Worm (Caenorhabditis elegans): ENCODE data around the gene F07F6.2.

F07F6.2 gene

DNA sequence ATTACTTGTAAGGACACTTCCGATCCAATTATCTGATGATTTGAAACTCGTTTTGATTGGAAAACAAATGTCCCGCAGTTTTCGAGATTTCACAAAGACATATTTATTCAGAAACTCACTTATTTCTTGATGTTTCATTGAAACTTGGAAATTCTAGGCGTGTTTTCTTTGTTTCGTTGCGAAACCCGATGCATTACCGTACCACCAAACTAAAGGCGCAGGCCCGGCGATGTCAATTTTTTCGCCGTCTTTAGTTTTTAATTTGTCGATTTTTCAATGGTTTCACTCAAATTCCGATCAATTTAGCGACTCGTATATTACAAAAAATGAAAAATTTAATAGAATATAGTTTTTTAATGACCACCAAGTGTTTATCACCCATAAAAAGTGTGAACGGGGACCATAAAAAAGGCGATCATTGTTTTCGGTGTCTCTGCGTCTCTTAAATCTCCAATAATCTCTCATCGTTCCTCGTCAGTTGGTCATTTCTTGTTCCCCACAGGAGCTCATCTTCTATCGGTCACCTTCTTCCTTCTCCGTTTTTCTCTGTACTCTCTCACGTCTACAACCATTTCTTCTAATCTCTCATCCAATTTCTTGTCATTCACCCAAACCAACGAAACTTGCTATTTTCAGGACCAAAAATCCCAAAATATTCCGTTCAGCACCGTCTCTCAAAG lies 35.9 kb downstream of the F07F6.2 start, which contains the start of gene clr-1:
TSS of gene clr-1 (plus strand) at position 630 of the 680 bp plus-strand sequence.
- no peak for TF ChIP-seq nhr-2 (tag; optimal IDR thresholded peaks at IDR 0.05)
- no peak for TF ChIP-seq sptf-1 (tag; optimal IDR thresholded peaks at IDR 0.05)
- TF ChIP-seq M03D4.4 (tag; optimal IDR thresholded peaks at IDR 0.05): no peak
- peak; percentile 27 for TF ChIP-seq unc-120 (tag; optimal IDR thresholded peaks at IDR 0.05; ENCODE audit: poor library complexity, severe bottlenecking)
- no peak for TF ChIP-seq nhr-28 (tag; optimal IDR thresholded peaks at IDR 0.05)
- TF ChIP-seq lin-32 (GFP tag; optimal IDR thresholded peaks at IDR 0.05): no peak
- peak; percentile 74 for TF ChIP-seq hlh-1 (tag; optimal IDR thresholded peaks at IDR 0.05)

- TF ChIP-seq zip-8 (tag; optimal IDR thresholded peaks at IDR 0.05): no peak
- TF ChIP-seq pha-4 (tag; optimal IDR thresholded peaks at IDR 0.05): no peak
- TF ChIP-seq unc-62 (GFP tag; optimal IDR thresholded peaks at IDR 0.05): no peak
- TF ChIP-seq unc-39 (tag; optimal IDR thresholded peaks at IDR 0.05): no peak
- TF ChIP-seq sem-2 (GFP tag; optimal IDR thresholded peaks at IDR 0.05): no peak
- no peak for TF ChIP-seq nhr-2 (tag; optimal IDR thresholded peaks at IDR 0.05)
- no peak for TF ChIP-seq mls-2 (tag; optimal IDR thresholded peaks at IDR 0.05)
- TF ChIP-seq blmp-1 (tag; optimal IDR thresholded peaks at IDR 0.05): no peak
- no peak for TF ChIP-seq ceh-39 (tag; optimal IDR thresholded peaks at IDR 0.05)
- TF ChIP-seq lsy-2 (tag; optimal IDR thresholded peaks at IDR 0.05): peak; percentile 73
- TF ChIP-seq flh-1 (GFP tag; optimal IDR thresholded peaks at IDR 0.05): no peak
- TF ChIP-seq lin-32 (GFP tag; optimal IDR thresholded peaks at IDR 0.05): no peak
- peak; percentile 42 for TF ChIP-seq lin-13 (tag; optimal IDR thresholded peaks at IDR 0.05)
- no peak for TF ChIP-seq ceh-43 (GFP tag; optimal IDR thresholded peaks at IDR 0.05)
- TF ChIP-seq mab-5 (tag; optimal IDR thresholded peaks at IDR 0.05): no peak
- no peak for TF ChIP-seq ztf-11 (tag; optimal IDR thresholded peaks at IDR 0.05)
- no peak for TF ChIP-seq nhr-28 (tag; optimal IDR thresholded peaks at IDR 0.05)
- TF ChIP-seq ces-1 (GFP tag; optimal IDR thresholded peaks at IDR 0.05): peak; percentile 84
- no peak for TF ChIP-seq cnd-1 (tag; optimal IDR thresholded peaks at IDR 0.05)
- TF ChIP-seq mep-1 (tag; optimal IDR thresholded peaks at IDR 0.05): peak; percentile 11
- TF ChIP-seq ceh-83 (GFP tag; optimal IDR thresholded peaks at IDR 0.05): no peak
- no peak for TF ChIP-seq M03D4.4 (tag; optimal IDR thresholded peaks at IDR 0.05)
- TF ChIP-seq drap-1 (GFP tag; optimal IDR thresholded peaks at IDR 0.05): no peak
- no peak for TF ChIP-seq bed-3 (GFP tag; optimal IDR thresholded peaks at IDR 0.05)
- TF ChIP-seq nhr-237 (tag; optimal IDR thresholded peaks at IDR 0.05): peak; percentile 34
- no peak for TF ChIP-seq sptf-1 (tag; optimal IDR thresholded peaks at IDR 0.05)
- TF ChIP-seq nhr-76 (tag; optimal IDR thresholded peaks at IDR 0.05): no peak
- no peak for TF ChIP-seq snpc-4 (tag; optimal IDR thresholded peaks at IDR 0.05)
- TF ChIP-seq elt-1 (tag; optimal IDR thresholded peaks at IDR 0.05; ENCODE audit: borderline replicate concordance, insufficient read depth): no peak
Observed at ce11 chrII:5473946-5474423, 44.0 kb downstream of the F07F6.2 start, which contains the start of gene mrps-16. Gene mrps-16, plus strand, starts transcription at chrII:5474373.

DNA sequence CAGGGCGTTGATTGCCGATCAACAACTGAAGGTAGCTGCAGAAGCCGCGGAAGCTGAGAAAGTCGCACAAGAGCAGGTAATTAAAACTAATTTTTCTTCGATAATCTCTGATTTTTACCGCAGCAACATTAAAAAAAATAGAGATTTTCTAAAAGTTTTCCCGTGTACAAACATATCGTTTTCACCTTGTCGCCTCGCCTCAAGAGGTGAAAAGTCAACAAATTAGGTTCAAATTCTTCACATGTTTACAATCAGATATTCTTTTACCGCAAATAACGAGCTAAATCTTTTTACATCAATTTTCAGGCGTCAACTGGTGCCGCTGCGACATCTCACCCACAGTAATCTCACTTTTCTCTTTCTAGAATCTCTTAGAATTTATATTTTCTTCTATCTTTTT lies 44.9 kb downstream of the F07F6.2 start, which contains the start of gene ilcr-2:
TSS of gene ilcr-2 (plus strand) at position 301 of the 400 bp plus-strand sequence.
- TF ChIP-seq bed-3 (GFP tag; optimal IDR thresholded peaks at IDR 0.05) (no peak), ceh-39 (tag; optimal IDR thresholded peaks at IDR 0.05) (no peak), nhr-76 (tag; optimal IDR thresholded peaks at IDR 0.05) (no peak), flh-1 (GFP tag; optimal IDR thresholded peaks at IDR 0.05) (no peak), lsy-2 (tag; optimal IDR thresholded peaks at IDR 0.05) (no peak), ces-1 (GFP tag; optimal IDR thresholded peaks at IDR 0.05) (no peak)

DNA sequence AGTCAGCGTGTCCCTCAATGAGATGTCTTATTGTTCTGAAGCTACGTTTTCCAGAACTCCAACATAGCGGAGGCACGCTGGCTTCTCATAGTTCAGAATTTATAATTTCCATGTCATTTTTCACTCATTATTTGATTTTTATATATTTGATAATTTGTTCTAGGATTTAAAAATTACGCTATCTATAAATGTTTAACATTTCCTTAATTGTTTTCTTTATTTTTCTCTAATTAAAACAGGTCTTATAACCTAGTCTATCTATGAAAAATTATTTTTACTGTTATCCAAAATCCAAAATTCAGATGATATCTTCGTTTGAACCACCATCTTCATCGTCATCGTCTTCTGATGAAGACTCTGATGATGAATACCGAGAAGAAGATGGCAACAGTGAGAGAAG lies 48.3 kb downstream of the F07F6.2 start, which contains the start of gene F56D1.1:
TSS of gene F56D1.1 (plus strand) at position 301 of the 400 bp plus-strand sequence.
- TF ChIP-seq ztf-11 (tag; optimal IDR thresholded peaks at IDR 0.05): no peak
- TF ChIP-seq lin-13 (tag; optimal IDR thresholded peaks at IDR 0.05): no peak
- TF ChIP-seq unc-120 (tag; optimal IDR thresholded peaks at IDR 0.05; ENCODE audit: poor library complexity, severe bottlenecking): no peak
- no peak for TF ChIP-seq mab-5 (tag; optimal IDR thresholded peaks at IDR 0.05)
- no peak for TF ChIP-seq blmp-1 (tag; optimal IDR thresholded peaks at IDR 0.05)
- TF ChIP-seq unc-62 (GFP tag; optimal IDR thresholded peaks at IDR 0.05): no peak
- no peak for TF ChIP-seq sem-2 (GFP tag; optimal IDR thresholded peaks at IDR 0.05)
- no peak for TF ChIP-seq ham-2 (GFP tag; optimal IDR thresholded peaks at IDR 0.05)
- no peak for TF ChIP-seq mls-2 (tag; optimal IDR thresholded peaks at IDR 0.05)
- TF ChIP-seq lin-32 (GFP tag; optimal IDR thresholded peaks at IDR 0.05): no peak
- TF ChIP-seq flh-1 (GFP tag; optimal IDR thresholded peaks at IDR 0.05): no peak
- no peak for TF ChIP-seq sptf-1 (tag; optimal IDR thresholded peaks at IDR 0.05)
- no peak for TF ChIP-seq nhr-2 (tag; optimal IDR thresholded peaks at IDR 0.05)
- TF ChIP-seq unc-39 (tag; optimal IDR thresholded peaks at IDR 0.05): no peak
- TF ChIP-seq zip-8 (tag; optimal IDR thresholded peaks at IDR 0.05): no peak
- TF ChIP-seq nhr-28 (tag; optimal IDR thresholded peaks at IDR 0.05): no peak
- TF ChIP-seq nhr-76 (tag; optimal IDR thresholded peaks at IDR 0.05): no peak
- no peak for TF ChIP-seq drap-1 (GFP tag; optimal IDR thresholded peaks at IDR 0.05)
